Worm (Caenorhabditis elegans) whole organism, midembryonic: ENCODE data around the gene arrd-15.
A peak's percentile ranks its signal among the peaks of the same experiment; 100 is the strongest.

Experiments
- T22C8.4 ChIP-seq: fragments of 200-800 bp; sonication (Bioruptor generic); IDR thresholded peaks from 2 replicates; pipeline ENCODE4 v1.3.6; 2022; ENCODE audit warnings: missing genetic modification characterization, missing compliant biosample characterization
- cog-1 ChIP-seq: sonication (generic microtip); optimal IDR thresholded peaks from 2 replicates; lab custom pipeline; 2016; ENCODE audit warnings: missing genetic modification characterization, missing compliant biosample characterization
- flt-1 ChIP-seq: fragments of 200-800 bp; sonication (Bioruptor generic); IDR thresholded peaks from 2 replicates; pipeline ENCODE4 v1.3.6; 2022; ENCODE audit warnings: missing genetic modification characterization, missing compliant biosample characterization
- klf-2 ChIP-seq: fragments of 200-800 bp; sonication (Bioruptor generic); conservative IDR thresholded peaks from 2 replicates; pipeline ENCODE4 v1.3.6; 2022; ENCODE audit warnings: missing genetic modification reagents, missing genetic modification characterization, missing compliant biosample characterization
- med-1 ChIP-seq: sonication (generic microtip); optimal IDR thresholded peaks from 2 replicates; lab custom pipeline; 2017; ENCODE audit warnings: missing genetic modification characterization, mild to moderate bottlenecking, missing compliant biosample characterization, antibody characterized with exemption, missing genetic modification reagents; ENCODE audit not compliant: insufficient read depth
- ref-1 ChIP-seq: fragments of 200-800 bp; sonication (Bioruptor generic); conservative IDR thresholded peaks from 2 replicates; pipeline ENCODE4 v1.3.6; 2022; ENCODE audit warnings: missing genetic modification reagents, missing genetic modification characterization, missing compliant biosample characterization
- tab-1 ChIP-seq: fragments of 200-800 bp; sonication (Bioruptor generic); IDR thresholded peaks from 2 replicates; pipeline ENCODE4 v1.3.6; 2022; ENCODE audit warnings: missing genetic modification characterization, missing compliant biosample characterization
- ztf-23 ChIP-seq: fragments of 200-800 bp; sonication (Bioruptor generic); IDR thresholded peaks from 2 replicates; pipeline ENCODE4 v1.3.6; 2022; ENCODE audit warnings: missing genetic modification reagents, missing genetic modification characterization, missing compliant biosample characterization
- ztf-29 ChIP-seq: fragments of 200-800 bp; sonication (Bioruptor generic); IDR thresholded peaks from 2 replicates; pipeline ENCODE4 v1.3.6; 2022; ENCODE audit warnings: missing genetic modification reagents, missing genetic modification characterization, missing compliant biosample characterization

arrd-15 gene

ce11 chrIII:8899767-8900166 is 30.1 kb upstream of the arrd-15 start:
- TF ChIP-seq med-1 (no peak), T22C8.4 (GFP tag; lab: Robert Waterston, UW) (no peak), ztf-23 (GFP tag; lab: Robert Waterston, UW) (no peak), ztf-29 (no peak), flt-1 (GFP tag; lab: Robert Waterston, UW) (no peak), ref-1 (no peak), cog-1 (tag; lab: Kevin White, UChicago) (no peak), tab-1 (no peak), klf-2 (GFP tag; lab: Robert Waterston, UW) (no peak)

ce11 chrIII:8901078-8901477 is 28.7 kb upstream of the arrd-15 start:
- peak; percentile 82; the same call in 1 of the 2 replicates for TF ChIP-seq flt-1 (GFP tag; lab: Robert Waterston, UW)
- peak; percentile 19 for TF ChIP-seq cog-1 (tag; lab: Kevin White, UChicago)

- TF ChIP-seq ztf-29 (no peak), tab-1 (no peak), T22C8.4 (GFP tag; lab: Robert Waterston, UW) (no peak), med-1 (no peak), flt-1 (GFP tag; lab: Robert Waterston, UW) (no peak), ref-1 (no peak), cog-1 (tag; lab: Kevin White, UChicago) (no peak), ztf-23 (GFP tag; lab: Robert Waterston, UW) (no peak), klf-2 (GFP tag; lab: Robert Waterston, UW) (no peak)
Observed at ce11 chrIII:8903263-8903662, 26.6 kb upstream of the arrd-15 start.

- TF ChIP-seq T22C8.4 (GFP tag; lab: Robert Waterston, UW) (no peak), flt-1 (GFP tag; lab: Robert Waterston, UW) (peak; percentile 32; the same call in 1 of the 2 replicates), tab-1 (no peak), ztf-29 (peak; percentile 39; the same call in 1 of the 2 replicates), ref-1 (no peak), med-1 (no peak), klf-2 (GFP tag; lab: Robert Waterston, UW) (no peak), ztf-23 (GFP tag; lab: Robert Waterston, UW) (peak; percentile 74; the same call in 1 of the 2 replicates), cog-1 (tag; lab: Kevin White, UChicago) (peak; percentile 29)
Observed at ce11 chrIII:8904044-8904443, 25.8 kb upstream of the arrd-15 start, which contains the start of gene lin-9. lin-9 (minus strand) TSS chrIII:8904131.

ce11 chrIII:8904914-8905665 is 24.7 kb upstream of the arrd-15 start, which contains the start of gene unc-32:
unc-32 (plus strand) TSS chrIII:8905615.
- no peak for TF ChIP-seq ref-1
- no peak for TF ChIP-seq tab-1
- TF ChIP-seq med-1, result no peak
- no peak for TF ChIP-seq T22C8.4 (GFP tag; lab: Robert Waterston, UW)
- TF ChIP-seq flt-1 (GFP tag; lab: Robert Waterston, UW), result no peak
- TF ChIP-seq ztf-23 (GFP tag; lab: Robert Waterston, UW), result no peak
- no peak for TF ChIP-seq cog-1 (tag; lab: Kevin White, UChicago)
- TF ChIP-seq klf-2 (GFP tag; lab: Robert Waterston, UW), result no peak
- TF ChIP-seq ztf-29, result no peak

- TF ChIP-seq ztf-29 (no peak), ref-1 (no peak), T22C8.4 (GFP tag; lab: Robert Waterston, UW) (no peak), flt-1 (GFP tag; lab: Robert Waterston, UW) (no peak), med-1 (no peak), klf-2 (GFP tag; lab: Robert Waterston, UW) (no peak), cog-1 (tag; lab: Kevin White, UChicago) (no peak), ztf-23 (GFP tag; lab: Robert Waterston, UW) (no peak), tab-1 (no peak)
Observed at ce11 chrIII:8910139-8910538, 19.7 kb upstream of the arrd-15 start.

ce11 chrIII:8911598-8912194 is 18.1 kb upstream of the arrd-15 start, which contains the start of gene tpk-1:
tpk-1 (plus strand) TSS chrIII:8912144.
- TF ChIP-seq ref-1 (no peak), ztf-29 (no peak), tab-1 (no peak), cog-1 (tag; lab: Kevin White, UChicago) (no peak), ztf-23 (GFP tag; lab: Robert Waterston, UW) (no peak), klf-2 (GFP tag; lab: Robert Waterston, UW) (no peak), flt-1 (GFP tag; lab: Robert Waterston, UW) (no peak), med-1 (no peak), T22C8.4 (GFP tag; lab: Robert Waterston, UW) (no peak)

ce11 chrIII:8913469-8913868 is 16.4 kb upstream of the arrd-15 start, which contains the start of gene trxr-2:
trxr-2 (plus strand) TSS chrIII:8913769.
- TF ChIP-seq ztf-29, result no peak
- TF ChIP-seq T22C8.4 (GFP tag; lab: Robert Waterston, UW), result no peak
- no peak for TF ChIP-seq flt-1 (GFP tag; lab: Robert Waterston, UW)
- no peak for TF ChIP-seq klf-2 (GFP tag; lab: Robert Waterston, UW)
- no peak for TF ChIP-seq ztf-23 (GFP tag; lab: Robert Waterston, UW)
- TF ChIP-seq cog-1 (tag; lab: Kevin White, UChicago), result no peak
- no peak for TF ChIP-seq tab-1
- TF ChIP-seq med-1, result no peak
- TF ChIP-seq ref-1, result no peak

ce11 chrIII:8917879-8918381 is 11.9 kb upstream of the arrd-15 start, which contains the start of gene cdc-25.3:
cdc-25.3 (minus strand) TSS chrIII:8917929.
- TF ChIP-seq cog-1 (tag; lab: Kevin White, UChicago), result no peak
- TF ChIP-seq tab-1, result no peak
- TF ChIP-seq klf-2 (GFP tag; lab: Robert Waterston, UW), result no peak
- TF ChIP-seq med-1, result no peak
